Worm (Caenorhabditis elegans) whole organism, L1 larva: ENCODE data around the gene pxd-1.
A peak's percentile ranks its signal among the peaks of the same experiment; 100 is the strongest.

Source experiments
- C16A3.4 ChIP-seq: fragments of 150-350 bp; optimal IDR thresholded peaks from 2 replicates; lab custom pipeline; 2014; ENCODE audit warnings: missing biosample characterization, missing genetic modification characterization
- C34B4.2 ChIP-seq: sonication (generic microtip); optimal IDR thresholded peaks from 2 replicates; lab custom pipeline; 2017; ENCODE audit warnings: mild to moderate bottlenecking, missing genetic modification characterization, missing compliant biosample characterization
- F16B12.6 ChIP-seq: fragments of 150-350 bp; optimal IDR thresholded peaks from 2 replicates; lab custom pipeline; 2014; ENCODE audit warnings: missing biosample characterization, missing genetic modification characterization
- Y116A8C.19 ChIP-seq: sonication (generic microtip); optimal IDR thresholded peaks from 2 replicates; lab custom pipeline; 2016; ENCODE audit warnings: missing compliant biosample characterization, missing genetic modification characterization, borderline replicate concordance
- aly-2 ChIP-seq: fragments of 150-350 bp; optimal IDR thresholded peaks from 2 replicates; lab custom pipeline; 2014; ENCODE audit warnings: missing biosample characterization, missing genetic modification characterization
- blmp-1 ChIP-seq: fragments of 150-350 bp; optimal IDR thresholded peaks from 2 replicates; lab custom pipeline; 2014; ENCODE audit warnings: missing biosample characterization, missing genetic modification characterization
- ceh-63 ChIP-seq: fragments of 200-800 bp; sonication (Bioruptor generic); optimal IDR thresholded peaks from 2 replicates; lab custom pipeline; 2018; ENCODE audit warnings: mild to moderate bottlenecking, missing genetic modification characterization, missing compliant biosample characterization
- ces-1 ChIP-seq: fragments of 150-350 bp; optimal IDR thresholded peaks from 2 replicates; lab custom pipeline; 2014; ENCODE audit warnings: missing biosample characterization, missing genetic modification reagents, missing genetic modification characterization
- efl-1 ChIP-seq, 4 experiments: fragments of 150-350 bp; optimal IDR thresholded peaks in 3 of 4; peaks in 1 of 4; 1 replicate in 1 of 4; 2 replicates in 3 of 4; lab custom pipeline; 2014; ENCODE audit warnings: missing biosample characterization in 2 of 4, missing genetic modification characterization in 2 of 4, missing genetic modification reagents in 2 of 4
- efl-3 ChIP-seq: fragments of 200-800 bp; sonication (Bioruptor generic); optimal IDR thresholded peaks from 2 replicates; lab custom pipeline; 2018; ENCODE audit warnings: mild to moderate bottlenecking, missing genetic modification characterization, missing compliant biosample characterization
- egl-13 ChIP-seq: sonication (generic microtip); optimal IDR thresholded peaks from 2 replicates; lab custom pipeline; 2016; ENCODE audit warnings: missing genotype, missing genetic modification reagents, missing genetic modification characterization, missing compliant biosample characterization
- elt-2 ChIP-seq: sonication (generic microtip); optimal IDR thresholded peaks from 2 replicates; lab custom pipeline; 2016; ENCODE audit warnings: missing genetic modification characterization, mild to moderate bottlenecking, inconsistent platforms, missing compliant biosample characterization, missing genetic modification reagents
- elt-3 ChIP-seq, 6 experiments: fragments of 150-350 bp in 1 of 6; sonication (generic microtip); optimal IDR thresholded peaks; 2 replicates each; lab custom pipeline; 2017 to 2018; ENCODE audit warnings: missing biosample characterization in 6 of 6, missing genetic modification characterization in 6 of 6, inconsistent platforms in 1 of 6
- grh-1 ChIP-seq: fragments of 200-800 bp; sonication (Bioruptor generic); IDR thresholded peaks from 2 replicates; pipeline ENCODE4 v1.3.6; 2022; ENCODE audit warnings: missing genetic modification reagents, missing genetic modification characterization, missing compliant biosample characterization
- hpl-2 ChIP-seq: fragments of 150-350 bp; optimal IDR thresholded peaks from 2 replicates; lab custom pipeline; 2014; ENCODE audit warnings: missing biosample characterization, missing genetic modification reagents, missing genetic modification characterization
- jun-1 ChIP-seq: fragments of 150-350 bp; optimal IDR thresholded peaks from 2 replicates; lab custom pipeline; 2014; ENCODE audit warnings: missing biosample characterization, missing genetic modification reagents, missing genetic modification characterization
- lin-14 ChIP-seq: fragments of 200-800 bp; sonication (Bioruptor generic); optimal IDR thresholded peaks from 2 replicates; lab custom pipeline; 2018; ENCODE audit warnings: mild to moderate bottlenecking, missing genetic modification characterization, moderate library complexity, missing compliant biosample characterization
- lin-15B ChIP-seq: fragments of 150-350 bp; sonication (generic microtip); optimal IDR thresholded peaks from 3 replicates; lab custom pipeline; 2014; ENCODE audit warnings: missing biosample characterization, missing genetic modification characterization
- lin-35 ChIP-seq, 2 experiments: fragments of 150-350 bp; optimal IDR thresholded peaks; 2 replicates each; lab custom pipeline; 2014; ENCODE audit warnings: missing biosample characterization in 2 of 2, missing genetic modification characterization in 2 of 2, missing genetic modification reagents in 2 of 2
- lin-39 ChIP-seq: fragments of 150-350 bp; optimal IDR thresholded peaks from 2 replicates; lab custom pipeline; 2014; ENCODE audit warnings: missing biosample characterization, missing genetic modification reagents, missing genetic modification characterization
- lsy-2 ChIP-seq, 2 experiments: fragments of 150-350 bp; optimal IDR thresholded peaks; 2 replicates each; lab custom pipeline; 2014; ENCODE audit warnings: missing biosample characterization in 2 of 2, missing genetic modification characterization in 2 of 2
- mab-9 ChIP-seq: fragments of 200-800 bp; sonication (Bioruptor generic); IDR thresholded peaks from 2 replicates; pipeline ENCODE4 v1.3.6; 2022; ENCODE audit warnings: missing genetic modification reagents, missing genetic modification characterization, missing compliant biosample characterization
- mdl-1 ChIP-seq, 2 experiments: fragments of 150-350 bp; optimal IDR thresholded peaks; 2 replicates each; lab custom pipeline; 2014 to 2017; ENCODE audit warnings: missing biosample characterization in 2 of 2, missing genetic modification characterization in 2 of 2, inconsistent platforms in 1 of 2
- nhr-20 ChIP-seq: sonication (generic microtip); optimal IDR thresholded peaks from 2 replicates; lab custom pipeline; 2016; ENCODE audit warnings: mild to moderate bottlenecking, missing genetic modification characterization, missing compliant biosample characterization
- nhr-47 ChIP-seq: sonication (generic microtip); optimal IDR thresholded peaks from 2 replicates; lab custom pipeline; 2016; ENCODE audit warnings: mild to moderate bottlenecking, missing genetic modification characterization, moderate library complexity, missing compliant biosample characterization
- nhr-84 ChIP-seq: sonication (generic microtip); optimal IDR thresholded peaks from 2 replicates; lab custom pipeline; 2017; ENCODE audit warnings: missing biosample characterization, missing genetic modification characterization
- nhr-85 ChIP-seq: sonication (generic microtip); peaks from one replicate; lab custom pipeline; 2016; ENCODE audit warnings: missing genetic modification characterization, inconsistent platforms, missing compliant biosample characterization
- nhr-90 ChIP-seq: sonication (generic microtip); optimal IDR thresholded peaks from 2 replicates; lab custom pipeline; 2016; ENCODE audit warnings: mild to moderate bottlenecking, missing genetic modification characterization, missing compliant biosample characterization; ENCODE audit not compliant: poor library complexity
- rnt-1 ChIP-seq: sonication (generic microtip); optimal IDR thresholded peaks from 2 replicates; lab custom pipeline; 2016; ENCODE audit warnings: mild to moderate bottlenecking, missing genetic modification characterization, moderate library complexity, missing compliant biosample characterization
- sptf-1 ChIP-seq: fragments of 150-350 bp; optimal IDR thresholded peaks from 2 replicates; lab custom pipeline; 2014; ENCODE audit warnings: missing biosample characterization, missing genetic modification characterization
- unc-30 ChIP-seq: sonication (generic microtip); optimal IDR thresholded peaks from 2 replicates; lab custom pipeline; 2017; ENCODE audit warnings: missing biosample characterization, missing genetic modification characterization
- unc-62 ChIP-seq: fragments of 150-350 bp; optimal IDR thresholded peaks from 2 replicates; lab custom pipeline; 2014; ENCODE audit warnings: missing biosample characterization, missing genetic modification reagents, missing genetic modification characterization

The pxd-1 gene

DNA sequence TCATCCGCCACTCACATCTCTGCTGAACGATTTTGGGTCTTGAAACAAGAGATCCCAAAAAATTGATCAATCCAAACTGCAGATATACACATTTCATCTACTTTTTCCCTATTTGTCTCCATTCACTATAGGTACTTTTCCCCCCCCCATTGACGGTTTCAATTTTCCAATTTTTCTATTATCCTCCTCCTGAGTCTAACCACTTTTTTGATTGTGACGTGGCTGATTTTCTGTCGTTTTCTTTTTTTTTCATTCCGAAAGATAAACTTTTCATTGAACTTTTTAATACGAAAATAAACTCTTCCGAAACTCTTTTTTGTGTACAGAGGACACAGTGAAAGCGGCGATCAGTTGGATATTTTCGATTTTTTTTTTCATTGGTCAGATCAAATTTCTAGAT is 48.1 kb upstream of the pxd-1 start:
- no peak for TF ChIP-seq efl-3 (GFP tag; lab: Kevin White, UChicago)
- no peak for TF ChIP-seq F16B12.6 (tag; lab: Kevin White, UChicago)
- no peak for TF ChIP-seq jun-1 (tag; lab: Kevin White, UChicago)

DNA sequence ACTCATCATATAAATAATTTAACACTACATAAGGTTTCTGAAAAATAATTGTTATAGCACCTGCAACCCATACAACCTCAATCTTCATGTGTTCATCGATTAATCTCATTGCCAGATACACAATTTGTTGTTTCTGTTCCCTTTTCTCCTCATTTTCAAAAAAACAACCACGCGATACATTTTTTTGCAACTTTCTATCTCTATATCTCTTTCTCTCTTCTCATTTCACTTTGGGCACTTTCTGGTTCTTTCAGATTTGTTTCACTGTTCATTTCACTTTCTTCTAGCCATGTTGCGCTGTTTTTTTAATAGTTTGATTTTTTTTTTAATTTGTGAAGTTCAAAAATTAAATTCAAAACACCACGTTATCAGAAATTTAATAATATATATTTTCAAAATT is 46.7 kb upstream of the pxd-1 start:
- no peak for TF ChIP-seq rnt-1 (tag; lab: Kevin White, UChicago)
- TF ChIP-seq blmp-1 (tag; lab: Kevin White, UChicago) = peak; percentile 53
- no peak for TF ChIP-seq lin-39 (tag; lab: Kevin White, UChicago)
- TF ChIP-seq sptf-1 (tag; lab: Kevin White, UChicago) = no peak

DNA sequence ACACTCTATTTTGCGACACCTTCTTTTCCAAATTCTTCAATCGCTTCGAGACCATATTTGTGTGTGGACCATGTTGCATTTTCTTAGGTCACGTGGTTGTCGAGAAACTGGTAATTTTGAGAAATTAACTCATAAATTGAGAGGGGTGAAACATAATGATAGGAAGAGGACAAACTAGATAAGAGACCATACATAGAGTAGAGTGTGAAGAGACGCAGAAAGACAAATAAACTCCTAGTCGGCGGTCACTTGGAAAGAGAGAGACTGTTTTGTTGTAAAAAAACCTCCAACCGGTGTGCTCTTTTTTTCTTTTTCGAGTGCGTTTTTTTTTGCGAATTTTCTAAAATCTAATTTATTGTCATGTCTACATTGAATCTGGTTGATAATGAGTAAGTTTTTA is 46.0 kb upstream of the pxd-1 start, which contains the start of gene R10E9.3:
R10E9.3 (plus strand) TSS at position 235 of the 400 bp plus-strand sequence.
- no peak for TF ChIP-seq unc-62 (GFP tag; lab: Kevin White, UChicago)
- TF ChIP-seq efl-1 (optimal IDR thresholded peaks at IDR 0.05; lab: Kevin White, UChicago) = no peak
- TF ChIP-seq efl-1 (GFP tag; optimal IDR thresholded peaks at IDR 0.05 in 1 of 2; lab: Kevin White, UChicago) = peak in 1 of 2 experiments; percentile 83
- no peak for TF ChIP-seq sptf-1 (tag; lab: Kevin White, UChicago)
- TF ChIP-seq ces-1 (GFP tag; lab: Kevin White, UChicago) = no peak
- peak in 1 of 2 experiments; percentile 40 for TF ChIP-seq lin-35 (GFP tag; optimal IDR thresholded peaks at IDR 0.05; lab: Kevin White, UChicago)
- no peak for TF ChIP-seq C16A3.4 (tag; lab: Kevin White, UChicago)
- no peak for TF ChIP-seq elt-3 (tag; optimal IDR thresholded peaks at IDR 0.05; lab: Kevin White, UChicago)
- TF ChIP-seq ceh-63 (GFP tag; lab: Kevin White, UChicago) = no peak
- no peak for TF ChIP-seq lin-15B
- TF ChIP-seq aly-2 = no peak
- no peak for TF ChIP-seq lsy-2 (tag; optimal IDR thresholded peaks at IDR 0.05; lab: Kevin White, UChicago)
- TF ChIP-seq elt-2 (tag; lab: Kevin White, UChicago) = peak; percentile 10
- no peak for TF ChIP-seq hpl-2 (GFP tag; lab: Kevin White, UChicago)
- TF ChIP-seq nhr-20 (tag; lab: Kevin White, UChicago) = peak; percentile 32
- TF ChIP-seq mdl-1 (tag; optimal IDR thresholded peaks at IDR 0.05; lab: Kevin White, UChicago) = peak in 1 of 2 experiments; percentile 5
- no peak for TF ChIP-seq mab-9
- no peak for TF ChIP-seq grh-1 (GFP tag; lab: Robert Waterston, UW)
- TF ChIP-seq egl-13 (tag; lab: Kevin White, UChicago) = no peak
- TF ChIP-seq C34B4.2 (tag; lab: Kevin White, UChicago) = no peak
- no peak for TF ChIP-seq lin-14 (GFP tag; lab: Kevin White, UChicago)
- no peak for TF ChIP-seq nhr-47
- no peak for TF ChIP-seq nhr-84 (tag; lab: Kevin White, UChicago)
- no peak for TF ChIP-seq nhr-90 (tag; lab: Kevin White, UChicago)

DNA sequence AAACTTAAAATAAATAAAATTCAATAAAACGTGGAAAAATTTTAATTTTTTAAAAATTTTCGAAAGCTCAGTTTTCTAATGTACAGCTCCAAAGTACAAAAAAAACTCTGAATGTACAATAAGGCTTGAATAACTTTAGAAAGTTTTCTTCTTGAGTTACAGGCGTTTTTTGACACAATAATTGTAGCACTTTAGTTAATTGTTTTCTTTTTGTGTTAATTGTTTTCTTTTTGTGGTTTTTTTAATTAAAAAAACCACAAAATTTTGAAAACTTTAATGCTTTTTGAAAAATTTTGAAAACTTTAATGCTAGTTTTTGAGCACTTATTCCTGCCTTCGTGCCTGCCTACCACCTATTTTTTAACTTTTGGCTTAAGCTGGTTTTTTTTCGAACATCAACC is 41.7 kb upstream of the pxd-1 start, which contains the start of gene R10E9.2:
R10E9.2 (minus strand) TSS at position 101 of the 400 bp plus-strand sequence.
- TF ChIP-seq nhr-85 (tag; lab: Kevin White, UChicago) (peak; percentile 36), hpl-2 (GFP tag; lab: Kevin White, UChicago) (no peak)

DNA sequence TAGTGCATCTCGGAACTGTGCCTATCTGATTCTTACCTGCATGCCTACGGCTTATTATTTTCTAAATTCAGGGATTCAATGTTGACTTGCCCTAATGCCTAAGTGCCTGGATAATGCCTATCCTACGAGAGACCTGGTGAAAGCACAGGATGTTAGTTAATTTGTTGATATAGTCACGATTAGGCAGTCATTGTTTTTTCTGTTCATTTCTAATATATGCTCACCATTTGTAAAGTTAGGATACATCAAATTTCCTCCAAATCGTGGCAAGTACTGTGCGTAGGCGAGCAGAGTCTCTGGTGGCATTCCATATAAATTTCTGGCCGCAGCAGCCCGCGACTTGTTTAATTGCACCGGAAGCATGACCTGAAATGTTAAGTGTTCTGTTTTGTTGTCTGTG is 39.8 kb upstream of the pxd-1 start:
- TF ChIP-seq unc-30 (tag; lab: Kevin White, UChicago) (no peak), Y116A8C.19 (tag; lab: Kevin White, UChicago) (no peak), lin-14 (GFP tag; lab: Kevin White, UChicago) (no peak), elt-2 (tag; lab: Kevin White, UChicago) (no peak)
- TF ChIP-seq, all 84 proteins: peak for 0
